Worm (Caenorhabditis elegans): ENCODE results near the gene acs-19.
A peak's percentile ranks its signal among the peaks of the same experiment; 100 is the strongest.

acs-19 gene

ce11 chrIII:3914836-3915235 lies 50.5 kb downstream of the acs-19 start:
- 0 out of 2 replicates have a peak, but pooled peaks have one; percentile 42 for TF ChIP-seq zfh-2 (GFP tag; conservative IDR thresholded peaks at IDR 0.05)
- no peak for TF ChIP-seq B0336.3 (GFP tag; IDR thresholded peaks at IDR 0.05)
- no peak for TF ChIP-seq cebp-1 (GFP tag; IDR thresholded peaks at IDR 0.05)
- peak; percentile 88 for TF ChIP-seq cebp-1 (tag; optimal IDR thresholded peaks at IDR 0.05)

- TF ChIP-seq ceh-100 (GFP tag; IDR thresholded peaks at IDR 0.05) = no peak
- no peak for TF ChIP-seq xnd-1 (tag; optimal IDR thresholded peaks at IDR 0.05)
- TF ChIP-seq snpc-4 (GFP tag; optimal IDR thresholded peaks at IDR 0.05) = no peak
- TF ChIP-seq snpc-4 (tag; optimal IDR thresholded peaks at IDR 0.05) = no peak
- peak; percentile 63; the same call in 1 of the 2 replicates for TF ChIP-seq hmg-1.2 (GFP tag; IDR thresholded peaks at IDR 0.05)
- TF ChIP-seq unc-62 (GFP tag; optimal IDR thresholded peaks at IDR 0.05) = no peak
- no peak for TF ChIP-seq F55B11.4 (tag; optimal IDR thresholded peaks at IDR 0.05; ENCODE audit: borderline replicate concordance, insufficient read depth)
- 0 out of 2 replicates have a peak, but pooled peaks have one; percentile 31 for TF ChIP-seq nfyb-1 (GFP tag; IDR thresholded peaks at IDR 0.05)
- no peak for TF ChIP-seq F52B5.7 (tag; optimal IDR thresholded peaks at IDR 0.05)
- no peak for TF ChIP-seq mxl-1 (tag; optimal IDR thresholded peaks at IDR 0.05)
- TF ChIP-seq ekl-4 (GFP tag; IDR thresholded peaks at IDR 0.05) = no peak
- TF ChIP-seq Y53G8AR.9 (GFP tag; conservative IDR thresholded peaks at IDR 0.05) = no peak
Observed at ce11 chrIII:3915705-3916104, 51.4 kb downstream of the acs-19 start.

- no peak for TF ChIP-seq rec-8 (tag; optimal IDR thresholded peaks at IDR 0.05)
- TF ChIP-seq tbp1 (GFP tag; optimal IDR thresholded peaks at IDR 0.05) = peak; percentile 17
- no peak for TF ChIP-seq ztf-22 (GFP tag; optimal IDR thresholded peaks at IDR 0.05)
- TF ChIP-seq ztf-26 (tag; optimal IDR thresholded peaks at IDR 0.05) = no peak
- TF ChIP-seq ztf-18 (tag; optimal IDR thresholded peaks at IDR 0.05) = peak; percentile 2
- TF ChIP-seq F33H1.4 (GFP tag; IDR thresholded peaks at IDR 0.05) = peak; percentile 44
- no peak for TF ChIP-seq lsy-27 (tag; optimal IDR thresholded peaks at IDR 0.05; ENCODE audit: borderline replicate concordance, insufficient read depth)
- TF ChIP-seq mes-4 (tag; optimal IDR thresholded peaks at IDR 0.05) = no peak
- TF ChIP-seq die-1 (tag; optimal IDR thresholded peaks at IDR 0.05) = no peak
- peak; percentile 42 for TF ChIP-seq rpc-1 (optimal IDR thresholded peaks at IDR 0.05)
- TF ChIP-seq rpc-1 (tag; optimal IDR thresholded peaks at IDR 0.05) = no peak
- peak; percentile 48; the same call in 1 of the 2 replicates for TF ChIP-seq madf-8 (GFP tag; conservative IDR thresholded peaks at IDR 0.05)
- TF ChIP-seq K12H6.12 (tag; optimal IDR thresholded peaks at IDR 0.05) = no peak
- no peak for TF ChIP-seq nfya-2 (GFP tag; IDR thresholded peaks at IDR 0.05)
- TF ChIP-seq dpl-1 (GFP tag; optimal IDR thresholded peaks at IDR 0.05) = peak; percentile 37
- TF ChIP-seq unc-62 (GFP tag; optimal IDR thresholded peaks at IDR 0.05) = no peak
- peak; percentile 60; the same call in 1 of the 2 replicates for TF ChIP-seq pbrm-1 (GFP tag; IDR thresholded peaks at IDR 0.05)
- TF ChIP-seq F57C9.4 (tag; optimal IDR thresholded peaks at IDR 0.05) = no peak
- peak; percentile 37 for TF ChIP-seq ceh-27 (GFP tag; optimal IDR thresholded peaks at IDR 0.05)
- peak; percentile 60 for TF ChIP-seq snpc-3.4 (tag; optimal IDR thresholded peaks at IDR 0.05)
- TF ChIP-seq lsl-1 (GFP tag; optimal IDR thresholded peaks at IDR 0.05) = peak; percentile 47
- peak; percentile 38; the same call in 1 of the 2 replicates for TF ChIP-seq mcd-1 (GFP tag; IDR thresholded peaks at IDR 0.05)
- TF ChIP-seq snpc-1.1 (tag; optimal IDR thresholded peaks at IDR 0.05; ENCODE audit: insufficient read depth) = peak; percentile 58
- peak; percentile 50 for TF ChIP-seq lin-54 (GFP tag; optimal IDR thresholded peaks at IDR 0.05)
- TF ChIP-seq ceh-91 (GFP tag; IDR thresholded peaks at IDR 0.05) = no peak
- no peak for TF ChIP-seq hmg-20 (GFP tag; IDR thresholded peaks at IDR 0.05)
- peak; percentile 73 for TF ChIP-seq dox-1 (GFP tag; IDR thresholded peaks at IDR 0.05)
- TF ChIP-seq F49E8.2 (tag; optimal IDR thresholded peaks at IDR 0.05; ENCODE audit: insufficient read depth) = peak; percentile 1
- 0 out of 2 replicates have a peak, but pooled peaks have one; percentile 23 for TF ChIP-seq ztf-28 (GFP tag; IDR thresholded peaks at IDR 0.05)
- TF ChIP-seq C06A6.2 (GFP tag; conservative IDR thresholded peaks at IDR 0.05) = 0 out of 2 replicates have a peak, but pooled peaks have one; percentile 31
- no peak for TF ChIP-seq nhr-80 (tag; optimal IDR thresholded peaks at IDR 0.05)
Observed at ce11 chrIII:3916624-3917023, 52.3 kb downstream of the acs-19 start, which contains the start of gene ccdc-47. TSS of gene ccdc-47 (plus strand) at chrIII:3916967.
